Fruit fly (Drosophila melanogaster): ENCODE measurements around the gene CG11837.

CG11837 gene

dm6 chr3R:29086896-29087295 is 37.6 kb downstream of the CG11837 start:
- no peak for TF ChIP-seq pad (GFP tag; optimal IDR thresholded peaks at IDR 0.05)
- no peak for TF ChIP-seq ovo (GFP tag; optimal IDR thresholded peaks at IDR 0.05)
- TF ChIP-seq CG14711 (tag; optimal IDR thresholded peaks at IDR 0.05) = no peak
- TF ChIP-seq Clk (GFP tag; optimal IDR thresholded peaks at IDR 0.05) = no peak
- TF ChIP-seq CG11617 (GFP tag; optimal IDR thresholded peaks at IDR 0.05) = no peak
- TF ChIP-seq CG33017 (tag; optimal IDR thresholded peaks at IDR 0.05) = no peak
- no peak for TF ChIP-seq toe (GFP tag; optimal IDR thresholded peaks at IDR 0.05)
- TF ChIP-seq tj (GFP tag; optimal IDR thresholded peaks at IDR 0.05) = no peak
- no peak for TF ChIP-seq CG5204 (GFP tag; optimal IDR thresholded peaks at IDR 0.05)
- TF ChIP-seq CG1620 (GFP tag; optimal IDR thresholded peaks at IDR 0.05) = no peak
- TF ChIP-seq Mnt (GFP tag; optimal IDR thresholded peaks at IDR 0.05) = no peak
- TF ChIP-seq cic (GFP tag; optimal IDR thresholded peaks at IDR 0.05) = no peak
- no peak for TF ChIP-seq cnc (optimal IDR thresholded peaks at IDR 0.05)
- TF ChIP-seq Crg-1 (GFP tag; optimal IDR thresholded peaks at IDR 0.05) = no peak
- no peak for TF ChIP-seq bab1 (GFP tag; optimal IDR thresholded peaks at IDR 0.05)
- no peak for TF ChIP-seq CG7045 (GFP tag; optimal IDR thresholded peaks at IDR 0.05)
- TF ChIP-seq Hr96 (GFP tag; optimal IDR thresholded peaks at IDR 0.05) = no peak
- no peak for TF ChIP-seq CG12768 (GFP tag; optimal IDR thresholded peaks at IDR 0.05)
- no peak for TF ChIP-seq kay (GFP tag; ENCODE audit: borderline replicate concordance)
- TF ChIP-seq CG7101 (tag; optimal IDR thresholded peaks at IDR 0.05) = no peak

dm6 chr3R:29087302-29087782 is 38.0 kb downstream of the CG11837 start:
- TF ChIP-seq tj (GFP tag; optimal IDR thresholded peaks at IDR 0.05) = no peak
- no peak for TF ChIP-seq CG12768 (GFP tag; optimal IDR thresholded peaks at IDR 0.05)
- TF ChIP-seq pad (GFP tag; optimal IDR thresholded peaks at IDR 0.05) = peak; percentile 13
- TF ChIP-seq Hr96 (GFP tag; optimal IDR thresholded peaks at IDR 0.05) = no peak
- no peak for TF ChIP-seq toe (GFP tag; optimal IDR thresholded peaks at IDR 0.05)
- no peak for TF ChIP-seq CG14711 (tag; optimal IDR thresholded peaks at IDR 0.05)
- TF ChIP-seq CG11617 (GFP tag; optimal IDR thresholded peaks at IDR 0.05) = no peak
- TF ChIP-seq Mnt (GFP tag; optimal IDR thresholded peaks at IDR 0.05) = no peak
- TF ChIP-seq bab1 (GFP tag; optimal IDR thresholded peaks at IDR 0.05) = no peak
- no peak for TF ChIP-seq cic (GFP tag; optimal IDR thresholded peaks at IDR 0.05)
- TF ChIP-seq Clk (GFP tag; optimal IDR thresholded peaks at IDR 0.05) = no peak
- TF ChIP-seq cnc (optimal IDR thresholded peaks at IDR 0.05) = no peak
- no peak for TF ChIP-seq CG7045 (GFP tag; optimal IDR thresholded peaks at IDR 0.05)
- no peak for TF ChIP-seq CG5204 (GFP tag; optimal IDR thresholded peaks at IDR 0.05)
- TF ChIP-seq ovo (GFP tag; optimal IDR thresholded peaks at IDR 0.05) = peak; percentile 6
- peak; percentile 70 for TF ChIP-seq kay (GFP tag; ENCODE audit: borderline replicate concordance)
- TF ChIP-seq Crg-1 (GFP tag; optimal IDR thresholded peaks at IDR 0.05) = no peak
- TF ChIP-seq CG33017 (tag; optimal IDR thresholded peaks at IDR 0.05) = no peak
- TF ChIP-seq CG1620 (GFP tag; optimal IDR thresholded peaks at IDR 0.05) = no peak
- TF ChIP-seq CG7101 (tag; optimal IDR thresholded peaks at IDR 0.05) = no peak

DNA sequence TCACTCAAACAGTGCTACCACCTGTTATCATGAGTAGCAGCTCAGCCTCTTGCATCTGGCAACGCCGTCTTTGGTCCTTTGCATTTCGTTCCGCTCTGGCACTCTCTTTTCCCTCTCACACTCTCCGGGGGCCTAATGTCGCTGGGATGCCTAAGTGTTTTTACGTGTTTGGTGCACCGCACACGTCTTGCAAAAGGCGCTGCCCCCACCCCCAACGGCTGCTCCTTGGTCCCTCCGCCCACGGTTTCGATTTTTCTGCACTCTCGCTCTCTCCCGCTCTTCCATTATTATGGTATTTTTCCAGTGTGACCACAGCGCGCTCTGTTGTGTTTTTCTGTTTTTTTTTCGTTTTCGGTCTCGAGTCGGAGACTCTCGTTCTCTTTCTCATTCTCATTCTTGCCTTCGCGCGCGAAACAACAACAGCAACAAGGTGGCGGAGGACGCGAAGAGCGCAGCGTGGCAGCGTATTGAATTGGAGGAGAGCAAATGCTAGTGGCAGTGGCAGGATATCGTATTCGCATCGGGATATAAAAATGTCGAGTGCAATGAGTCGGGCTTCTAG is 38.7 kb downstream of the CG11837 start:
- TF ChIP-seq bab1 (GFP tag; optimal IDR thresholded peaks at IDR 0.05) (no peak), Mnt (GFP tag; optimal IDR thresholded peaks at IDR 0.05) (no peak), Crg-1 (GFP tag; optimal IDR thresholded peaks at IDR 0.05) (no peak), toe (GFP tag; optimal IDR thresholded peaks at IDR 0.05) (no peak), CG14711 (tag; optimal IDR thresholded peaks at IDR 0.05) (no peak), CG7045 (GFP tag; optimal IDR thresholded peaks at IDR 0.05) (no peak), Hr96 (GFP tag; optimal IDR thresholded peaks at IDR 0.05) (no peak), CG33017 (tag; optimal IDR thresholded peaks at IDR 0.05) (no peak), Clk (GFP tag; optimal IDR thresholded peaks at IDR 0.05) (no peak), ovo (GFP tag; optimal IDR thresholded peaks at IDR 0.05) (no peak), CG11617 (GFP tag; optimal IDR thresholded peaks at IDR 0.05) (no peak)

DNA sequence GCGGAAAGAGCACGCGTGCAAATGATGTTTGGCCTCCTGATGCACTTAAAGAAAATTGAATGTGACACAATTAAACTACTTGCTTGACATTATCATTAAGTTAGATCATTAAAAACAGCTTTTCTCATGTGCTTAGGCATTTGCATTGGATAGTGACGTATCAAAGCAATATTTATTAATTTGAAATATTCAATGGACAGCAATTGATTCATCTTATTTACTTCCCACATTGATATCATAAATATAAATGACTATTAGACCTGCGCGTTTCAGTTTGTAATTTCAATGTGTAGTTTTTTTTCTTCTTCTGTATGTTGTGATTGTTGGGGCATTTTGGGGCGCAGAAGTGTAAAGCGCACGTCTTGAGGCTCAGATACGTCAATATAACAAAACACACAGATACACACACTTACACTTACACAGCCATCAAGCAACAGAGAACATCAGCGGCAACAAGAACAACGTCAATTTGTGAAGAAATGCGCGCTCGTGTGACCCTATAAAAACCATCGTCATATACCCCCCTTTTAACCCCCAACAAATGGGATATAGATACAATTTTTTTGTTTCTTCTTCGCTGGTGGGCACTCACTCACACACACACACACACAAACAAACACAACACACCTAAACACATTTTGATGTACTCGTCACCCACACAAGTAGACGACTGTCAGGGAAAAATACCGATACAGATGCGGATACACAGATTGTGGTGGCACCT is 39.8 kb downstream of the CG11837 start:
- TF ChIP-seq CG11617 (GFP tag; optimal IDR thresholded peaks at IDR 0.05) (no peak), kay (GFP tag; ENCODE audit: borderline replicate concordance) (peak; percentile 47), CG5204 (GFP tag; optimal IDR thresholded peaks at IDR 0.05) (peak; percentile 7), CG14711 (tag; optimal IDR thresholded peaks at IDR 0.05) (peak; percentile 21)

dm6 chr3R:29089662-29090007 is 40.3 kb downstream of the CG11837 start:
- no peak for TF ChIP-seq CG11617 (GFP tag; optimal IDR thresholded peaks at IDR 0.05)
- no peak for TF ChIP-seq CG7101 (tag; optimal IDR thresholded peaks at IDR 0.05)
- no peak for TF ChIP-seq cnc (optimal IDR thresholded peaks at IDR 0.05)
- TF ChIP-seq pad (GFP tag; optimal IDR thresholded peaks at IDR 0.05) = no peak
- no peak for TF ChIP-seq Hr96 (GFP tag; optimal IDR thresholded peaks at IDR 0.05)
- no peak for TF ChIP-seq toe (GFP tag; optimal IDR thresholded peaks at IDR 0.05)
- TF ChIP-seq CG5204 (GFP tag; optimal IDR thresholded peaks at IDR 0.05) = no peak
- TF ChIP-seq kay (GFP tag; ENCODE audit: borderline replicate concordance) = no peak
- TF ChIP-seq Crg-1 (GFP tag; optimal IDR thresholded peaks at IDR 0.05) = no peak
- TF ChIP-seq cic (GFP tag; optimal IDR thresholded peaks at IDR 0.05) = no peak
- no peak for TF ChIP-seq CG14711 (tag; optimal IDR thresholded peaks at IDR 0.05)
- no peak for TF ChIP-seq tj (GFP tag; optimal IDR thresholded peaks at IDR 0.05)
- TF ChIP-seq CG12768 (GFP tag; optimal IDR thresholded peaks at IDR 0.05) = no peak
- no peak for TF ChIP-seq ovo (GFP tag; optimal IDR thresholded peaks at IDR 0.05)
- TF ChIP-seq CG7045 (GFP tag; optimal IDR thresholded peaks at IDR 0.05) = no peak
- TF ChIP-seq Clk (GFP tag; optimal IDR thresholded peaks at IDR 0.05) = no peak

dm6 chr3R:29091609-29092008 is 42.3 kb downstream of the CG11837 start:
- no peak for TF ChIP-seq cnc (optimal IDR thresholded peaks at IDR 0.05)
- TF ChIP-seq pad (GFP tag; optimal IDR thresholded peaks at IDR 0.05) = no peak
- no peak for TF ChIP-seq CG12768 (GFP tag; optimal IDR thresholded peaks at IDR 0.05)
- TF ChIP-seq cic (GFP tag; optimal IDR thresholded peaks at IDR 0.05) = no peak
- no peak for TF ChIP-seq toe (GFP tag; optimal IDR thresholded peaks at IDR 0.05)
- no peak for TF ChIP-seq CG1620 (GFP tag; optimal IDR thresholded peaks at IDR 0.05)
- no peak for TF ChIP-seq CG11617 (GFP tag; optimal IDR thresholded peaks at IDR 0.05)
- TF ChIP-seq ovo (GFP tag; optimal IDR thresholded peaks at IDR 0.05) = no peak
- TF ChIP-seq Crg-1 (GFP tag; optimal IDR thresholded peaks at IDR 0.05) = no peak
- TF ChIP-seq bab1 (GFP tag; optimal IDR thresholded peaks at IDR 0.05) = no peak
- no peak for TF ChIP-seq Mnt (GFP tag; optimal IDR thresholded peaks at IDR 0.05)
- TF ChIP-seq Clk (GFP tag; optimal IDR thresholded peaks at IDR 0.05) = no peak
- no peak for TF ChIP-seq CG33017 (tag; optimal IDR thresholded peaks at IDR 0.05)
- no peak for TF ChIP-seq CG7101 (tag; optimal IDR thresholded peaks at IDR 0.05)
- no peak for TF ChIP-seq Hr96 (GFP tag; optimal IDR thresholded peaks at IDR 0.05)
- TF ChIP-seq kay (GFP tag; ENCODE audit: borderline replicate concordance) = no peak
